Comparison of ENCODE assay signal across 1 fruit fly cellular context in the genomic region with DNA sequence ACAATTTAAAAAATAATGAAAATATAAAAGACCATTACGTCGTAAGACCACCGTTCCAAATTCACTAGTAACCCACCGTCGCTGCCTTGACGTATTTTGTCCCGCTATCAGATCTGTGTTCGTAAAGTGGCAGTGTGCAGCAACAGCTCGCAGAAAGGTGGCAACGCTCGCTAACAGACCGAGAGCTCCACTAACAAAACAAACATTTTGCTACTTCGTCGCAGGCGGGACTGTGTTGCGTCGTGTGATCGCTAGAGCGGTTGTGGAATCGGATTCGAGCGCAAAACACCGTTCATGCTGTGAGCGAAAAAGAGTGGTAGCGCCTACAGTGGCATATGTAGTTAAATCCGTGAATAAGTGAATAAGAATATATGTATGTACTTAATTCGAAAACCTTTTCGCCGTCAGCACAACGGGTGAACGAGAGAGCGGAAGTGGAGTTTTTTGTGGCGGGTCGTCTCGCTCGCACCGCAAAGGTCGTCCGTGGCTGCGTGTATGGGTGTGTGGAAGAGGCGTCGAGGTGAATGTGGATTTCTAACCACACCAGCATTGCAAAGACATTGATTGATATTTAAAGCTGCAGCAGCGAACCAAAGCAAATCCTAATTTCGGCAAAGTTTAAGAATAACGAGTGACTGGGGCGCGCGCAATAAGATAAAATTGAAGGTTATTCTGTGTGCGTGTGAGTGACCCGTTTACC.
TF ChIP-seq lines count a peak whose summit lies in the region.

Hr39 (plus strand) TSS at position 203 of the 700 bp plus-strand sequence.

TF ChIP-seq in whole organism, embryonic, 481 proteins besides CTCF, POLR2A, EP300 and RAD21 (continued from another document):
- TF ChIP-seq otp (GFP tag; IDR thresholded peaks at IDR 0.05; lab: Robert Waterston, UW) (no peak), CG13624 (GFP tag; optimal IDR thresholded peaks at IDR 0.05; lab: Kevin White, UChicago) (peak; percentile 17), fu2 (GFP tag; optimal IDR thresholded peaks at IDR 0.05; lab: Kevin White, UChicago) (peak; percentile 31), CG13287 (GFP tag; IDR thresholded peaks at IDR 0.05; lab: Robert Waterston, UW; ENCODE audit: partially characterized antibody) (no peak), CG1603 (tag; optimal IDR thresholded peaks at IDR 0.05; lab: Kevin White, UChicago) (peak; percentile 100), Dp (GFP tag; optimal IDR thresholded peaks at IDR 0.05; lab: Kevin White, UChicago) (peak; percentile 75), croc (GFP tag; conservative IDR thresholded peaks at IDR 0.05; lab: Robert Waterston, UW) (no peak), CG31441 (GFP tag; IDR thresholded peaks at IDR 0.05; lab: Robert Waterston, UW) (no peak), ap (GFP tag; IDR thresholded peaks at IDR 0.05; lab: Robert Waterston, UW) (no peak), CG15479 (GFP tag; optimal IDR thresholded peaks at IDR 0.05; lab: Kevin White, UChicago) (no peak), CG10267 (tag; optimal IDR thresholded peaks at IDR 0.05; lab: Kevin White, UChicago) (peak; percentile 86), hbn (GFP tag; IDR thresholded peaks at IDR 0.05; lab: Robert Waterston, UW; ENCODE audit: partially characterized antibody) (no peak), usp (GFP tag; optimal IDR thresholded peaks at IDR 0.05; lab: Kevin White, UChicago) (no peak), Dfd (GFP tag; optimal IDR thresholded peaks at IDR 0.05; lab: Kevin White, UChicago) (no peak), NK7.1 (GFP tag; optimal IDR thresholded peaks at IDR 0.05; lab: Kevin White, UChicago) (no peak)
